Fruit fly (Drosophila melanogaster): ENCODE results near the gene CG33116.
A peak's percentile ranks its signal among the peaks of the same experiment; 100 is the strongest.

The CG33116 gene

dm6 chr2L:19577187-19577765 is 44.0 kb downstream of the CG33116 start, which contains the start of the genes spi and msb1l (continued):
- 0 out of 2 replicates have a peak, but pooled peaks have one; percentile 41 for TF ChIP-seq CG11085 (GFP tag; IDR thresholded peaks at IDR 0.05)
- no peak for TF ChIP-seq Nf-YA (GFP tag; IDR thresholded peaks at IDR 0.05)
- peak; percentile 1 for TF ChIP-seq CG2202 (tag; optimal IDR thresholded peaks at IDR 0.05)
- no peak for TF ChIP-seq jing (GFP tag; optimal IDR thresholded peaks at IDR 0.05)
- peak; percentile 18; the same call in 1 of the 2 replicates for TF ChIP-seq CG31224 (GFP tag; IDR thresholded peaks at IDR 0.05)
- TF ChIP-seq Hand (GFP tag; optimal IDR thresholded peaks at IDR 0.05) = no peak
- TF ChIP-seq Dp (GFP tag; optimal IDR thresholded peaks at IDR 0.05) = peak; percentile 83
- TF ChIP-seq CG9932 (GFP tag; IDR thresholded peaks at IDR 0.05) = peak; percentile 81
- TF ChIP-seq croc (GFP tag; conservative IDR thresholded peaks at IDR 0.05) = no peak
- 0 out of 2 replicates have a peak, but pooled peaks have one; percentile 22 for TF ChIP-seq CG14667 (GFP tag; IDR thresholded peaks at IDR 0.05)
- peak; percentile 61 for TF ChIP-seq CG12155 (GFP tag; optimal IDR thresholded peaks at IDR 0.05)
- TF ChIP-seq CG18599 (GFP tag; optimal IDR thresholded peaks at IDR 0.05) = no peak
- TF ChIP-seq CG3065 (GFP tag; optimal IDR thresholded peaks at IDR 0.05) = no peak
- TF ChIP-seq row (GFP tag; IDR thresholded peaks at IDR 0.05) = peak; percentile 81
- peak in 1 of 2 experiments; percentile 40 for TF ChIP-seq Pdp1 (GFP tag; optimal IDR thresholded peaks at IDR 0.05)
- no peak for TF ChIP-seq sr (GFP tag; IDR thresholded peaks at IDR 0.05)
- TF ChIP-seq ewg (GFP tag; optimal IDR thresholded peaks at IDR 0.05) = no peak
- no peak; the same call in 2 of the 3 replicates for TF ChIP-seq ken (GFP tag; IDR thresholded peaks at IDR 0.05)
- TF ChIP-seq CG1647 (GFP tag; optimal IDR thresholded peaks at IDR 0.05) = peak; percentile 4
- TF ChIP-seq CoRest (tag; optimal IDR thresholded peaks at IDR 0.05) = peak; percentile 81
- TF ChIP-seq CG13296 (GFP tag; optimal IDR thresholded peaks at IDR 0.05) = no peak
- TF ChIP-seq tll (GFP tag; optimal IDR thresholded peaks at IDR 0.05) = peak in 1 of 2 experiments; percentile 8
- TF ChIP-seq org-1 (GFP tag; optimal IDR thresholded peaks at IDR 0.05) = no peak
- TF ChIP-seq Abd-B (GFP tag; optimal IDR thresholded peaks at IDR 0.05) = peak; percentile 80
- no peak for TF ChIP-seq CG10462 (GFP tag; optimal IDR thresholded peaks at IDR 0.05)
- no peak for TF ChIP-seq p53 (GFP tag; optimal IDR thresholded peaks at IDR 0.05)
- peak; percentile 62 for TF ChIP-seq grau (tag; optimal IDR thresholded peaks at IDR 0.05)
- no peak for TF ChIP-seq Hmx (GFP tag; optimal IDR thresholded peaks at IDR 0.05)
- no peak for TF ChIP-seq CG3838 (GFP tag; optimal IDR thresholded peaks at IDR 0.05)
- TF ChIP-seq Atf-2 (GFP tag; optimal IDR thresholded peaks at IDR 0.05) = no peak
- 0 out of 3 replicates have a peak, but pooled peaks have one; percentile 24 for TF ChIP-seq Doc3 (GFP tag; IDR thresholded peaks at IDR 0.05; ENCODE audit: partially characterized antibody)
- TF ChIP-seq seq (GFP tag; IDR thresholded peaks at IDR 0.05) = no peak
- TF ChIP-seq ara (GFP tag; IDR thresholded peaks at IDR 0.05) = no peak
- TF ChIP-seq unpg (GFP tag; optimal IDR thresholded peaks at IDR 0.05) = no peak
- TF ChIP-seq aop (GFP tag; IDR thresholded peaks at IDR 0.05) = no peak
- no peak for TF ChIP-seq CG14014 (GFP tag; IDR thresholded peaks at IDR 0.05)
- TF ChIP-seq sug (tag; optimal IDR thresholded peaks at IDR 0.05) = peak; percentile 62
- TF ChIP-seq lilli (GFP tag; optimal IDR thresholded peaks at IDR 0.05) = peak; percentile 47
- TF ChIP-seq CG33557 (GFP tag; optimal IDR thresholded peaks at IDR 0.05) = peak; percentile 36
- no peak for TF ChIP-seq CG4707 (GFP tag; optimal IDR thresholded peaks at IDR 0.05)
- peak; percentile 6 for TF ChIP-seq gfzf (GFP tag; optimal IDR thresholded peaks at IDR 0.05)
- no peak for TF ChIP-seq Side (GFP tag; optimal IDR thresholded peaks at IDR 0.05)
- no peak for TF ChIP-seq pros (GFP tag; optimal IDR thresholded peaks at IDR 0.05)
- no peak for TF ChIP-seq CG1832 (GFP tag; optimal IDR thresholded peaks at IDR 0.05)
- no peak for TF ChIP-seq CG43689 (GFP tag; IDR thresholded peaks at IDR 0.05)
- TF ChIP-seq HLH54F (GFP tag; optimal IDR thresholded peaks at IDR 0.05) = peak; percentile 42
- peak; percentile 56; the same call in 1 of the 2 replicates for TF ChIP-seq inv (GFP tag; IDR thresholded peaks at IDR 0.05; ENCODE audit: partially characterized antibody)
- TF ChIP-seq shn (GFP tag; optimal IDR thresholded peaks at IDR 0.05) = no peak
- no peak for TF ChIP-seq esg (GFP tag; conservative IDR thresholded peaks at IDR 0.05)
- no peak; the same call in 2 of the 3 replicates for TF ChIP-seq zfh1 (GFP tag; IDR thresholded peaks at IDR 0.05)
